Fruit fly (Drosophila melanogaster): Measurements from ENCODE around the gene Yod1.

- TF ChIP-seq Eip93F (GFP tag; optimal IDR thresholded peaks at IDR 0.05) (no peak), Lpt (GFP tag; optimal IDR thresholded peaks at IDR 0.05) (no peak), Smox (GFP tag; optimal IDR thresholded peaks at IDR 0.05) (no peak), CG16779 (tag; optimal IDR thresholded peaks at IDR 0.05) (no peak), fd85E (GFP tag; optimal IDR thresholded peaks at IDR 0.05) (no peak)
Observed at dm6 chr3L:5172470-5172869, 38.8 kb downstream of the Yod1 start.
